Fruit fly (Drosophila melanogaster) whole organism, embryonic: ENCODE data around the gene CG42263.

Experiments used
- Adf1 ChIP-seq: fragments of 200-800 bp; sonication (Bioruptor generic); IDR thresholded peaks from 2 replicates; pipeline ENCODE4 v1.3.6; 2022; ENCODE audit warnings: missing biosample characterization, missing genetic modification characterization
- CG10321 ChIP-seq: fragments of 200-800 bp; sonication (Bioruptor generic); IDR thresholded peaks from 2 replicates; pipeline ENCODE4 v1.3.6; 2022; ENCODE audit warnings: missing biosample characterization, missing genetic modification characterization
- CG1233 ChIP-seq: fragments of 200-800 bp; sonication (Bioruptor generic); optimal IDR thresholded peaks from 4 replicates; lab custom pipeline; 2018; ENCODE audit warnings: missing biosample characterization, mild to moderate bottlenecking, missing genetic modification characterization
- CG13123 ChIP-seq: fragments of 200-800 bp; sonication (Bioruptor generic); optimal IDR thresholded peaks from 2 replicates; lab custom pipeline; 2016; ENCODE audit warnings: missing biosample characterization, missing genetic modification characterization
- CG13624 ChIP-seq: fragments of 200-800 bp; sonication (Bioruptor generic); optimal IDR thresholded peaks from 2 replicates; lab custom pipeline; 2016; ENCODE audit warnings: missing biosample characterization, missing genetic modification characterization
- CG13775 ChIP-seq: fragments of 200-800 bp; sonication (Bioruptor generic); optimal IDR thresholded peaks from 3 replicates; lab custom pipeline; 2017; ENCODE audit warnings: missing biosample characterization, mild to moderate bottlenecking, missing genetic modification characterization
- CG15073 ChIP-seq: fragments of 200-800 bp; sonication (Bioruptor generic); optimal IDR thresholded peaks from 2 replicates; lab custom pipeline; 2016; ENCODE audit warnings: missing biosample characterization, missing genetic modification characterization
- CG16813 ChIP-seq: fragments of 200-800 bp; sonication (Bioruptor generic); IDR thresholded peaks from 3 replicates; pipeline ENCODE4 v1.3.6; 2022; ENCODE audit warnings: missing biosample characterization, missing genetic modification characterization; ENCODE audit not compliant: partially characterized antibody
- CG17829 ChIP-seq: fragments of 200-800 bp; optimal IDR thresholded peaks from 2 replicates; lab custom pipeline; 2019; ENCODE audit warnings: missing biosample characterization, mild to moderate bottlenecking, missing genetic modification characterization, moderate library complexity
- CG18476 ChIP-seq: fragments of 200-800 bp; sonication (Bioruptor generic); optimal IDR thresholded peaks from 2 replicates; lab custom pipeline; 2016; ENCODE audit warnings: missing biosample characterization, mild to moderate bottlenecking, missing genetic modification characterization
- CG34422 ChIP-seq: fragments of 200-800 bp; sonication (Bioruptor generic); IDR thresholded peaks from 3 replicates; pipeline ENCODE4 v1.3.6; 2022; ENCODE audit warnings: missing biosample characterization, missing genetic modification characterization
- CG3726 ChIP-seq: fragments of 200-800 bp; sonication (Bioruptor generic); IDR thresholded peaks from 3 replicates; pipeline ENCODE4, ENCODE4 v1.3.6; 2022; ENCODE audit warnings: missing biosample characterization, missing genetic modification characterization
- CG4282 ChIP-seq: fragments of 200-800 bp; sonication (Bioruptor generic); optimal IDR thresholded peaks from 2 replicates; lab custom pipeline; 2016; ENCODE audit warnings: missing biosample characterization, missing genetic modification characterization
- CG5953 ChIP-seq: fragments of 200-800 bp; sonication (Bioruptor generic); IDR thresholded peaks from 2 replicates; pipeline ENCODE4 v1.3.6; 2022; ENCODE audit warnings: missing biosample characterization, missing genetic modification characterization
- CG6813 ChIP-seq: fragments of 200-800 bp; sonication (Bioruptor generic); optimal IDR thresholded peaks from 2 replicates; lab custom pipeline; 2017; ENCODE audit warnings: missing biosample characterization, missing genetic modification characterization, mild to moderate bottlenecking, moderate library complexity, missing genetic modification reagents
- CG8765 ChIP-seq: fragments of 200-800 bp; sonication (Bioruptor generic); IDR thresholded peaks from 2 replicates; pipeline ENCODE4 v1.3.6; 2022; ENCODE audit warnings: missing biosample characterization, missing genetic modification characterization
- CkIIα-i1 ChIP-seq: fragments of 200-800 bp; sonication (Bioruptor generic); IDR thresholded peaks from 2 replicates; pipeline ENCODE4 v1.3.6; 2022; ENCODE audit warnings: missing biosample characterization, missing genetic modification characterization
- Dad ChIP-seq: fragments of 200-800 bp; sonication (Bioruptor generic); optimal IDR thresholded peaks from 3 replicates; lab custom pipeline; 2016; ENCODE audit warnings: missing biosample characterization, missing genetic modification characterization
- HLH54F ChIP-seq: fragments of 200-800 bp; sonication (Bioruptor generic); optimal IDR thresholded peaks from 3 replicates; lab custom pipeline; 2016; ENCODE audit warnings: missing biosample characterization, missing genetic modification characterization
- MBD-R2 ChIP-seq: fragments of 200-800 bp; sonication (Bioruptor generic); IDR thresholded peaks from 2 replicates; pipeline ENCODE4 v1.3.6; 2022; ENCODE audit warnings: missing biosample characterization, missing genetic modification characterization
- Max ChIP-seq: fragments of 200-800 bp; sonication (Bioruptor generic); optimal IDR thresholded peaks from 2 replicates; lab custom pipeline; 2016; ENCODE audit warnings: missing biosample characterization, mild to moderate bottlenecking, missing genetic modification characterization
- Sox100B ChIP-seq: fragments of 200-800 bp; sonication (Bioruptor generic); optimal IDR thresholded peaks from 3 replicates; lab custom pipeline; 2018; ENCODE audit warnings: missing biosample characterization, mild to moderate bottlenecking, missing genetic modification characterization
- Ssrp ChIP-seq: fragments of 200-800 bp; sonication (Bioruptor generic); optimal IDR thresholded peaks from 2 replicates; lab custom pipeline; 2018; ENCODE audit warnings: missing biosample characterization, mild to moderate bottlenecking, missing genetic modification characterization, moderate library complexity
- YL-1 ChIP-seq: fragments of 200-800 bp; sonication (Bioruptor generic); optimal IDR thresholded peaks from 3 replicates; lab custom pipeline; 2017; ENCODE audit warnings: missing biosample characterization, mild to moderate bottlenecking, missing genetic modification characterization
- amos ChIP-seq: fragments of 200-800 bp; sonication (Bioruptor generic); IDR thresholded peaks from 2 replicates; pipeline ENCODE4 v1.3.6; 2022; ENCODE audit warnings: missing biosample characterization, missing genetic modification characterization; ENCODE audit not compliant: partially characterized antibody
- btn ChIP-seq: fragments of 200-800 bp; sonication (Bioruptor generic); optimal IDR thresholded peaks from 2 replicates; lab custom pipeline; 2016; ENCODE audit warnings: missing biosample characterization, missing genetic modification characterization
- caup ChIP-seq: fragments of 200-800 bp; sonication (Bioruptor generic); optimal IDR thresholded peaks from 3 replicates; lab custom pipeline; 2017; ENCODE audit warnings: missing biosample characterization, mild to moderate bottlenecking, missing genetic modification characterization, moderate library complexity; ENCODE audit not compliant: severe bottlenecking
- chn ChIP-seq: fragments of 200-800 bp; sonication (Bioruptor generic); optimal IDR thresholded peaks from 2 replicates; lab custom pipeline; 2016; ENCODE audit warnings: missing biosample characterization, missing genetic modification characterization
- ci ChIP-seq: fragments of 200-800 bp; sonication (Bioruptor generic); IDR thresholded peaks from 3 replicates; pipeline ENCODE4 v1.3.6; 2022; ENCODE audit warnings: missing biosample characterization, missing genetic modification characterization
- dimm ChIP-seq: fragments of 200-800 bp; sonication (Bioruptor generic); IDR thresholded peaks from 2 replicates; pipeline ENCODE4 v1.3.6; 2022; ENCODE audit warnings: missing biosample characterization, missing genetic modification characterization
- dmrt99B ChIP-seq: fragments of 200-800 bp; sonication (Bioruptor generic); optimal IDR thresholded peaks from 2 replicates; lab custom pipeline; 2018; ENCODE audit warnings: missing biosample characterization, mild to moderate bottlenecking, missing genetic modification characterization, moderate library complexity
- dpn ChIP-seq, 2 experiments: fragments of 200-800 bp; sonication (Bioruptor generic); optimal IDR thresholded peaks; 3 replicates each; lab custom pipeline; 2016; ENCODE audit warnings: missing biosample characterization in 2 of 2, missing genetic modification characterization in 2 of 2
- en ChIP-seq: fragments of 200-800 bp; sonication (Bioruptor generic); optimal IDR thresholded peaks from 2 replicates; lab custom pipeline; 2016; ENCODE audit warnings: missing biosample characterization, missing genetic modification characterization
- fd64A ChIP-seq: fragments of 200-800 bp; sonication (Bioruptor generic); optimal IDR thresholded peaks from 3 replicates; lab custom pipeline; 2018; ENCODE audit warnings: missing biosample characterization, mild to moderate bottlenecking, missing genetic modification characterization
- fu2 ChIP-seq: fragments of 200-800 bp; sonication (Bioruptor generic); optimal IDR thresholded peaks from 2 replicates; lab custom pipeline; 2016; ENCODE audit warnings: missing biosample characterization, missing genetic modification characterization
- jumu ChIP-seq: fragments of 200-800 bp; sonication (Bioruptor generic); optimal IDR thresholded peaks from 3 replicates; lab custom pipeline; 2016; ENCODE audit warnings: missing biosample characterization, missing genetic modification characterization
- lab ChIP-seq: fragments of 200-800 bp; sonication (Bioruptor generic); optimal IDR thresholded peaks from 3 replicates; lab custom pipeline; 2017; ENCODE audit warnings: missing biosample characterization, missing genetic modification characterization, mild to moderate bottlenecking, moderate library complexity, missing genetic modification reagents
- luna ChIP-seq: fragments of 200-800 bp; sonication (Bioruptor generic); optimal IDR thresholded peaks from 2 replicates; lab custom pipeline; 2016; ENCODE audit warnings: missing biosample characterization, missing genetic modification characterization
- peb ChIP-seq: fragments of 200-800 bp; sonication (Bioruptor generic); IDR thresholded peaks from 2 replicates; pipeline ENCODE4 v1.3.6; 2022; ENCODE audit warnings: missing biosample characterization, missing genetic modification characterization
- phol ChIP-seq: fragments of 200-800 bp; sonication (Bioruptor generic); optimal IDR thresholded peaks from 3 replicates; lab custom pipeline; 2018; ENCODE audit warnings: missing biosample characterization, mild to moderate bottlenecking, missing genetic modification characterization, moderate library complexity
- prd ChIP-seq, 3 experiments: fragments of >200 bp in 2 of 3; fragments of 200-800 bp in 1 of 3; sonication (Bioruptor generic) in 1 of 3; optimal IDR thresholded peaks in 2 of 3; IDR thresholded peaks in 1 of 3; 2 replicates in 2 of 3; 3 replicates in 1 of 3; pipeline versions ENCODE4 v1.3.6 to Lab custom; 2017 to 2022; ENCODE audit warnings: missing biosample characterization in 1 of 3, missing genetic modification characterization in 1 of 3
- scrt ChIP-seq: fragments of 200-800 bp; sonication (Bioruptor generic); optimal IDR thresholded peaks from 2 replicates; lab custom pipeline; 2018; ENCODE audit warnings: missing biosample characterization, mild to moderate bottlenecking, missing genetic modification characterization, moderate library complexity
- sens ChIP-seq: fragments of 200-800 bp; sonication (Bioruptor generic); peaks from one replicate; lab custom pipeline; 2016; ENCODE audit warnings: missing biosample characterization, missing genetic modification characterization
- sob ChIP-seq: fragments of 200-800 bp; sonication (Bioruptor generic); IDR thresholded peaks from 2 replicates; pipeline ENCODE4 v1.3.6; 2022; ENCODE audit warnings: missing biosample characterization, missing genetic modification characterization
- trh ChIP-seq: fragments of 200-800 bp; sonication (Bioruptor generic); optimal IDR thresholded peaks from 2 replicates; lab custom pipeline; 2016; ENCODE audit warnings: missing biosample characterization, missing genetic modification characterization
- vfl ChIP-seq: fragments of 200-800 bp; sonication (Bioruptor generic); optimal IDR thresholded peaks from 2 replicates; lab custom pipeline; 2016; ENCODE audit warnings: missing biosample characterization, missing genetic modification characterization
- wek ChIP-seq: fragments of 200-800 bp; sonication (Bioruptor generic); optimal IDR thresholded peaks from 3 replicates; lab custom pipeline; 2018; ENCODE audit warnings: missing biosample characterization, mild to moderate bottlenecking, missing genetic modification characterization, moderate library complexity

The CG42263 gene

dm6 chr3L:19922833-19923745 lies 32.5 kb downstream of the CG42263 start, which contains the start of gene Pfdn6 (continued):
- peak; percentile 47 for TF ChIP-seq CG1233 (GFP tag; lab: Kevin White, UChicago)
- no peak for TF ChIP-seq scrt
- TF ChIP-seq CG18476 (GFP tag; lab: Kevin White, UChicago): peak; percentile 79
- TF ChIP-seq phol (tag; lab: Kevin White, UChicago): peak; percentile 96
- TF ChIP-seq CkIIα-i1: no peak
- TF ChIP-seq CG13624 (GFP tag; lab: Kevin White, UChicago): peak; percentile 72
- peak; percentile 82 for TF ChIP-seq fu2 (GFP tag; lab: Kevin White, UChicago)
- no peak for TF ChIP-seq dmrt99B (tag; lab: Kevin White, UChicago)
- peak; percentile 79 for TF ChIP-seq Dad (GFP tag; lab: Kevin White, UChicago)
- TF ChIP-seq ci (GFP tag; lab: Robert Waterston, UW): peak; percentile 85; the same call in 2 of the 3 replicates
- peak; percentile 90 for TF ChIP-seq sob (GFP tag; lab: Robert Waterston, UW)
- TF ChIP-seq CG4282 (GFP tag; lab: Kevin White, UChicago): peak; percentile 79
- peak; percentile 9 for TF ChIP-seq en (GFP tag; lab: Kevin White, UChicago)
- peak; percentile 93 for TF ChIP-seq HLH54F (GFP tag; lab: Kevin White, UChicago)
- TF ChIP-seq Max: peak; percentile 86
- peak; percentile 51 for TF ChIP-seq CG8765
- TF ChIP-seq btn (GFP tag; lab: Kevin White, UChicago): no peak
- TF ChIP-seq chn: peak; percentile 82
- no peak for TF ChIP-seq CG15073 (GFP tag; lab: Kevin White, UChicago)
- peak; percentile 49; the same call in 1 of the 2 replicates for TF ChIP-seq CG5953 (GFP tag; lab: Robert Waterston, UW)
- peak; percentile 13 for TF ChIP-seq CG13123 (GFP tag; lab: Kevin White, UChicago)
- peak; percentile 84 for TF ChIP-seq sens
- TF ChIP-seq MBD-R2 (GFP tag; lab: Robert Waterston, UW): peak; percentile 73
- TF ChIP-seq dimm (GFP tag; lab: Robert Waterston, UW): no peak
- TF ChIP-seq trh (GFP tag; lab: Kevin White, UChicago): no peak
- peak; percentile 69; the same call in 1 of the 3 replicates for TF ChIP-seq CG3726 (GFP tag; lab: Robert Waterston, UW)
- no peak for TF ChIP-seq prd (optimal IDR thresholded peaks at IDR 0.05; lab: Kevin White, UChicago)
- TF ChIP-seq prd (GFP tag; IDR thresholded peaks at IDR 0.05; lab: Robert Waterston, UW): peak; percentile 83
- TF ChIP-seq CG13775: peak; percentile 93
- peak; percentile 90 for TF ChIP-seq YL-1 (GFP tag; lab: Kevin White, UChicago)
- no peak for TF ChIP-seq Sox100B (GFP tag; lab: Kevin White, UChicago)
- peak; percentile 90 for TF ChIP-seq Ssrp (tag; lab: Kevin White, UChicago)
- no peak; the same call in 1 of the 2 replicates for TF ChIP-seq peb (GFP tag; lab: Robert Waterston, UW)
- TF ChIP-seq CG16813 (GFP tag; lab: Robert Waterston, UW): peak; percentile 64
- TF ChIP-seq CG17829 (tag; lab: Kevin White, UChicago): peak; percentile 67
- no peak for TF ChIP-seq jumu
- TF ChIP-seq CG10321 (GFP tag; lab: Robert Waterston, UW): no peak
- TF ChIP-seq Adf1: peak; percentile 49
- TF ChIP-seq wek (GFP tag; lab: Kevin White, UChicago): no peak
- peak; percentile 71; the same call in 1 of the 3 replicates for TF ChIP-seq CG34422 (GFP tag; lab: Robert Waterston, UW)
- peak; percentile 47 for TF ChIP-seq vfl (GFP tag; lab: Kevin White, UChicago)
- TF ChIP-seq lab (GFP tag; lab: Kevin White, UChicago): no peak
- TF ChIP-seq luna (GFP tag; lab: Kevin White, UChicago): no peak
- TF ChIP-seq dpn (GFP tag; optimal IDR thresholded peaks at IDR 0.05; lab: Kevin White, UChicago): peak; percentile 54 to 85
- peak; percentile 58 for TF ChIP-seq caup (GFP tag; lab: Kevin White, UChicago)
- TF ChIP-seq amos (GFP tag; lab: Robert Waterston, UW): peak; percentile 63; the same call in 1 of the 2 replicates
- TF ChIP-seq fd64A (GFP tag; lab: Kevin White, UChicago): peak; percentile 6
- no peak for TF ChIP-seq CG6813
